Worm (Caenorhabditis elegans) whole organism, L1 larva: ENCODE results near the gene Y54H5A.2.

Experiments
- aly-2 ChIP-seq: fragments of 150-350 bp; optimal IDR thresholded peaks from 2 replicates; lab custom pipeline; 2014; ENCODE audit warnings: missing biosample characterization, missing genetic modification characterization
- blmp-1 ChIP-seq: fragments of 150-350 bp; optimal IDR thresholded peaks from 2 replicates; lab custom pipeline; 2014; ENCODE audit warnings: missing biosample characterization, missing genetic modification characterization
- efl-1 ChIP-seq, 4 experiments: fragments of 150-350 bp; optimal IDR thresholded peaks in 3 of 4; peaks in 1 of 4; 1 replicate in 1 of 4; 2 replicates in 3 of 4; lab custom pipeline; 2014; ENCODE audit warnings: missing biosample characterization in 2 of 4, missing genetic modification characterization in 2 of 4, missing genetic modification reagents in 2 of 4
- elt-3 ChIP-seq, 6 experiments: fragments of 150-350 bp in 1 of 6; sonication (generic microtip); optimal IDR thresholded peaks; 2 replicates each; lab custom pipeline; 2017 to 2018; ENCODE audit warnings: missing biosample characterization in 6 of 6, missing genetic modification characterization in 6 of 6, inconsistent platforms in 1 of 6
- fos-1 ChIP-seq: fragments of 150-350 bp; optimal IDR thresholded peaks from 2 replicates; lab custom pipeline; 2014; ENCODE audit warnings: missing biosample characterization, missing genetic modification characterization
- jun-1 ChIP-seq: fragments of 150-350 bp; optimal IDR thresholded peaks from 2 replicates; lab custom pipeline; 2014; ENCODE audit warnings: missing biosample characterization, missing genetic modification reagents, missing genetic modification characterization
- lin-35 ChIP-seq, 2 experiments: fragments of 150-350 bp; optimal IDR thresholded peaks; 2 replicates each; lab custom pipeline; 2014; ENCODE audit warnings: missing biosample characterization in 2 of 2, missing genetic modification characterization in 2 of 2, missing genetic modification reagents in 2 of 2
- lin-39 ChIP-seq: fragments of 150-350 bp; optimal IDR thresholded peaks from 2 replicates; lab custom pipeline; 2014; ENCODE audit warnings: missing biosample characterization, missing genetic modification reagents, missing genetic modification characterization
- nhr-76 ChIP-seq: sonication (generic microtip); optimal IDR thresholded peaks from 2 replicates; lab custom pipeline; 2017; ENCODE audit warnings: missing biosample characterization, missing genetic modification characterization
- nhr-85 ChIP-seq: sonication (generic microtip); peaks from one replicate; lab custom pipeline; 2016; ENCODE audit warnings: missing genetic modification characterization, inconsistent platforms, missing compliant biosample characterization
- pag-3 ChIP-seq: sonication (generic microtip); optimal IDR thresholded peaks from 2 replicates; lab custom pipeline; 2017; ENCODE audit warnings: missing genetic modification characterization, mild to moderate bottlenecking, missing compliant biosample characterization, antibody characterized with exemption, borderline replicate concordance; ENCODE audit not compliant: insufficient read depth
- swsn-7 ChIP-seq: sonication (generic microtip); optimal IDR thresholded peaks from 2 replicates; lab custom pipeline; 2016; ENCODE audit warnings: missing genetic modification characterization, missing compliant biosample characterization
- unc-62 ChIP-seq: fragments of 150-350 bp; optimal IDR thresholded peaks from 2 replicates; lab custom pipeline; 2014; ENCODE audit warnings: missing biosample characterization, missing genetic modification reagents, missing genetic modification characterization

DNA sequence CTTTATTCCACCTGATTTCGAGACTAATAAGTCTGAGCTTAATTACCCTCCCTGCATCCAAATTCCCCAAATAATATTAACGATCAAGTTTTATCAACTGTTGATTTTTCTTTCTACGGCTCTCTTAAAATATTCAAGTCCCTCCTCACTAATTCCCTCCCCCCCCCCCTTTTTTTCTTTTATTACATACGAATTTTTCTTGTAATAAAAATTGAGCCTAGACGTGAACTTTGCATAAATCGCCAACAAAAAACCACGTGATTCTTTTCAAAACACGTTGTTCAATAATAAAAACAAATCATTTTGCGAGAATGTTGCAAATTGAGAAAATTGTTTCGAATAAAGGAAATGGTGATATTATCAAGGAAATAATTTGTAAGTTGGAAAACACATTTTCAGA, 39.0 kb upstream of the Y54H5A.2 start, which contains the start of gene K10D2.8:
- TF ChIP-seq elt-3 (tag; optimal IDR thresholded peaks at IDR 0.05; lab: Kevin White, UChicago) = no peak
- TF ChIP-seq nhr-76 = no peak
- no peak for TF ChIP-seq jun-1 (tag; lab: Kevin White, UChicago)
- no peak for TF ChIP-seq fos-1 (tag; lab: Kevin White, UChicago)
- TF ChIP-seq blmp-1 (tag; lab: Kevin White, UChicago) = no peak
- TF ChIP-seq aly-2 (tag; lab: Kevin White, UChicago) = no peak
- TF ChIP-seq nhr-85 = no peak
- TF ChIP-seq swsn-7 (tag; lab: Kevin White, UChicago) = no peak
- TF ChIP-seq lin-35 (GFP tag; optimal IDR thresholded peaks at IDR 0.05; lab: Kevin White, UChicago) = no peak
- TF ChIP-seq efl-1 (optimal IDR thresholded peaks at IDR 0.05; lab: Kevin White, UChicago) = no peak
- no peak for TF ChIP-seq efl-1 (GFP tag; optimal IDR thresholded peaks at IDR 0.05 in 1 of 2; lab: Kevin White, UChicago)
- no peak for TF ChIP-seq unc-62 (GFP tag; lab: Kevin White, UChicago)
- no peak for TF ChIP-seq pag-3 (tag; lab: Kevin White, UChicago)
- TF ChIP-seq lin-39 (tag; lab: Kevin White, UChicago) = no peak
